Worm (Caenorhabditis elegans) whole organism, early embryonic: ENCODE data around the gene cpr-8.

ENCODE experiments used
- B0310.2 ChIP-seq: sonication (generic microtip); optimal IDR thresholded peaks from 2 replicates; lab custom pipeline; 2016; ENCODE audit warnings: mild to moderate bottlenecking, missing genetic modification characterization, missing compliant biosample characterization
- F13C5.2 ChIP-seq: sonication (generic microtip); optimal IDR thresholded peaks from 2 replicates; lab custom pipeline; 2017; ENCODE audit warnings: mild to moderate bottlenecking, missing genetic modification characterization, inconsistent platforms, missing compliant biosample characterization
- aly-1 ChIP-seq: sonication (generic microtip); optimal IDR thresholded peaks from 2 replicates; lab custom pipeline; 2016; ENCODE audit warnings: missing genetic modification characterization, missing compliant biosample characterization
- ama-1 ChIP-seq: fragments of 150-350 bp; optimal IDR thresholded peaks from 2 replicates; lab custom pipeline; 2014
- ceh-13 ChIP-seq: fragments of 200-800 bp; sonication (Bioruptor generic); optimal IDR thresholded peaks from 2 replicates; lab custom pipeline; 2018; ENCODE audit warnings: mild to moderate bottlenecking, missing genetic modification characterization, missing compliant biosample characterization
- ceh-36 ChIP-seq: sonication (generic microtip); optimal IDR thresholded peaks from 2 replicates; lab custom pipeline; 2016; ENCODE audit warnings: missing genetic modification characterization, inconsistent platforms, missing compliant biosample characterization
- ets-7 ChIP-seq: sonication (generic microtip); optimal IDR thresholded peaks from 2 replicates; lab custom pipeline; 2016; ENCODE audit warnings: missing genotype, missing genetic modification characterization, missing compliant biosample characterization
- flt-1 ChIP-seq: fragments of 200-800 bp; sonication (Bioruptor generic); IDR thresholded peaks from 2 replicates; pipeline ENCODE4 v1.3.6; 2022; ENCODE audit warnings: missing genetic modification characterization, missing compliant biosample characterization
- hmbx-1 ChIP-seq: sonication (generic microtip); optimal IDR thresholded peaks from 2 replicates; lab custom pipeline; 2016; ENCODE audit warnings: mild to moderate bottlenecking, missing genetic modification characterization, missing compliant biosample characterization
- hmg-4 ChIP-seq: fragments of 200-800 bp; sonication (Bioruptor generic); optimal IDR thresholded peaks from 2 replicates; lab custom pipeline; 2018; ENCODE audit warnings: mild to moderate bottlenecking, missing genetic modification characterization, missing compliant biosample characterization
- hnd-1 ChIP-seq: sonication (generic microtip); optimal IDR thresholded peaks from 2 replicates; lab custom pipeline; 2016; ENCODE audit warnings: missing genetic modification characterization, missing compliant biosample characterization
- scrt-1 ChIP-seq: fragments of 200-800 bp; sonication (Bioruptor generic); IDR thresholded peaks from 2 replicates; pipeline ENCODE4 v1.3.6; 2022; ENCODE audit warnings: missing genetic modification characterization, missing compliant biosample characterization
- sea-1 ChIP-seq: fragments of 200-800 bp; sonication (Bioruptor generic); conservative IDR thresholded peaks from 2 replicates; pipeline ENCODE4 v1.3.6; 2022; ENCODE audit warnings: missing genetic modification characterization, missing compliant biosample characterization
- tbx-37 ChIP-seq: fragments of 200-800 bp; sonication (Bioruptor generic); conservative IDR thresholded peaks from 2 replicates; pipeline ENCODE4 v1.3.6; 2022; ENCODE audit warnings: missing genetic modification reagents, missing genetic modification characterization, missing compliant biosample characterization

DNA sequence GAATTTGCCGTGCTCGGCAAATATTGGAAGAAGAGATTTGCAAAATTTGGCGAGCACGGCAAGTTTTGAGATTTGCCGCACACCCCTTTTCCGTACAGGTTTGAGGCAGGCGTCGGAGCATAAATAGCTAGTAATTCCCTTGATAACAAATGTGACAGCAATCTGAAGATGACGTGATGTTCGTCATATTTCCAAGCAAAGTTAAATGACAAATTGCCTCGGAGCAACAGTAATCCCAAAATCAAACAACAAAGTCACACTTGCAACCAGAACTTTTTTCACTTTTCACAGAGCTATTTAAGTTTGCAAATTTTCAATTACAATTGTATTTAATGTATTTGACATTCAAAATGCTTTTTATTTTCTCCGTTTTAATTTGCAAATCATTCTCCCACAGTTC lies 44.9 kb downstream of the cpr-8 start, which contains the start of gene F25A2.1:
- TF ChIP-seq aly-1 (no peak), hmg-4 (GFP tag; lab: Kevin White, UChicago) (no peak), ama-1 (lab: Kevin White, UChicago) (no peak), ceh-13 (GFP tag; lab: Kevin White, UChicago) (no peak), hnd-1 (tag; lab: Kevin White, UChicago) (no peak), B0310.2 (tag; lab: Kevin White, UChicago) (no peak), F13C5.2 (no peak), flt-1 (no peak), scrt-1 (GFP tag; lab: Robert Waterston, UW) (no peak), tbx-37 (GFP tag; lab: Robert Waterston, UW) (no peak), sea-1 (GFP tag; lab: Robert Waterston, UW) (no peak), hmbx-1 (no peak), ceh-36 (tag; lab: Kevin White, UChicago) (no peak), ets-7 (no peak)
